Worm (Caenorhabditis elegans) whole organism, young adult: Measurements from ENCODE around the gene F27B10.1.

Experiments
- B0336.3 ChIP-seq: fragments of 200-800 bp; sonication (Bioruptor generic); IDR thresholded peaks from 2 replicates; pipeline ENCODE4 v1.3.6; 2022; ENCODE audit warnings: missing genetic modification characterization, missing compliant biosample characterization
- C06A6.2 ChIP-seq: fragments of 200-800 bp; sonication (Bioruptor generic); conservative IDR thresholded peaks from 2 replicates; pipeline ENCODE4 v1.3.6; 2022; ENCODE audit warnings: missing genetic modification characterization, missing compliant biosample characterization
- C17E4.6 ChIP-seq: fragments of 200-800 bp; sonication (Bioruptor generic); IDR thresholded peaks from 2 replicates; pipeline ENCODE4 v1.3.6; 2022; ENCODE audit warnings: missing genetic modification reagents, missing genetic modification characterization, missing compliant biosample characterization
- D2030.7 ChIP-seq: fragments of 200-800 bp; sonication (Bioruptor generic); IDR thresholded peaks from 2 replicates; pipeline ENCODE4 v1.3.6; 2022; ENCODE audit warnings: missing genetic modification reagents, missing genetic modification characterization, missing compliant biosample characterization
- F10E7.11 ChIP-seq: sonication (generic microtip); optimal IDR thresholded peaks from 2 replicates; lab custom pipeline; 2017; ENCODE audit warnings: mild to moderate bottlenecking, missing genetic modification characterization, moderate library complexity, missing compliant biosample characterization
- F37B4.10 ChIP-seq: fragments of 200-800 bp; sonication (Bioruptor generic); IDR thresholded peaks from 2 replicates; pipeline ENCODE4 v1.3.6; 2022; ENCODE audit warnings: missing genetic modification characterization, missing compliant biosample characterization
- F57A8.1 ChIP-seq: fragments of 200-800 bp; sonication (Bioruptor generic); optimal IDR thresholded peaks from 2 replicates; lab custom pipeline; 2018; ENCODE audit warnings: mild to moderate bottlenecking, missing genetic modification characterization, moderate library complexity, missing compliant biosample characterization
- K12H6.12 ChIP-seq: fragments of 200-800 bp; sonication (Bioruptor generic); optimal IDR thresholded peaks from 2 replicates; lab custom pipeline; 2018; ENCODE audit warnings: mild to moderate bottlenecking, missing genetic modification characterization, missing compliant biosample characterization
- T26A5.8 ChIP-seq: sonication (generic microtip); optimal IDR thresholded peaks from 2 replicates; lab custom pipeline; 2016; ENCODE audit warnings: missing genetic modification characterization, missing compliant biosample characterization
- Y67H2A.10 ChIP-seq: fragments of 200-800 bp; sonication (Bioruptor generic); conservative IDR thresholded peaks from 2 replicates; pipeline ENCODE4 v1.3.6; 2022; ENCODE audit warnings: missing genetic modification reagents, missing genetic modification characterization, missing compliant biosample characterization
- akir-1 ChIP-seq: fragments of 200-800 bp; sonication (Bioruptor generic); optimal IDR thresholded peaks from 2 replicates; lab custom pipeline; 2018; ENCODE audit warnings: mild to moderate bottlenecking, missing genetic modification characterization, moderate library complexity, missing compliant biosample characterization
- ama-1 ChIP-seq, 3 experiments: fragments of 150-350 bp in 1 of 3; sonication (generic microtip) in 2 of 3; optimal IDR thresholded peaks; 2 replicates each; lab custom pipeline; 2014 to 2018; ENCODE audit warnings: missing biosample characterization in 2 of 3, missing genetic modification characterization in 2 of 3, missing genetic modification reagents in 2 of 3
- attf-3 ChIP-seq: fragments of 200-800 bp; sonication (Bioruptor generic); conservative IDR thresholded peaks from 2 replicates; pipeline ENCODE4 v1.3.6; 2022; ENCODE audit warnings: missing genetic modification reagents, missing genetic modification characterization, missing compliant biosample characterization
- cebp-1 ChIP-seq, 2 experiments: fragments of 200-800 bp in 1 of 2; sonication (Bioruptor generic) in 1 of 2; sonication (generic microtip) in 1 of 2; IDR thresholded peaks in 1 of 2; optimal IDR thresholded peaks in 1 of 2; 2 replicates each; pipeline versions ENCODE4 v1.3.6 to Lab custom; 2017 to 2022; ENCODE audit warnings: missing compliant biosample characterization in 2 of 2, missing genetic modification characterization in 2 of 2, mild to moderate bottlenecking in 1 of 2, missing genetic modification reagents in 1 of 2, moderate library complexity in 1 of 2
- cebp-2 ChIP-seq: fragments of 200-800 bp; sonication (Bioruptor generic); IDR thresholded peaks from 2 replicates; pipeline ENCODE4 v1.3.6; 2022; ENCODE audit warnings: missing genetic modification characterization, missing compliant biosample characterization
- ceh-58 ChIP-seq: fragments of 200-800 bp; sonication (Bioruptor generic); IDR thresholded peaks from 2 replicates; pipeline ENCODE4 v1.3.6; 2022; ENCODE audit warnings: missing genetic modification characterization, missing compliant biosample characterization
- chd-7 ChIP-seq: sonication (generic microtip); optimal IDR thresholded peaks from 2 replicates; lab custom pipeline; 2016; ENCODE audit warnings: mild to moderate bottlenecking, missing genetic modification characterization, moderate library complexity, missing compliant biosample characterization
- efl-1 ChIP-seq: fragments of 150-350 bp; optimal IDR thresholded peaks from 2 replicates; lab custom pipeline; 2014; ENCODE audit warnings: missing biosample characterization, missing genetic modification reagents, missing genetic modification characterization
- egl-18 ChIP-seq: fragments of 200-800 bp; sonication (Bioruptor generic); IDR thresholded peaks from 2 replicates; pipeline ENCODE4 v1.3.6; 2022; ENCODE audit warnings: missing genetic modification reagents, missing genetic modification characterization, missing compliant biosample characterization
- egl-44 ChIP-seq: fragments of 200-800 bp; sonication (Bioruptor generic); IDR thresholded peaks from 2 replicates; pipeline ENCODE4 v1.3.6; 2022; ENCODE audit warnings: missing genetic modification reagents, missing genetic modification characterization, missing compliant biosample characterization
- egrh-3 ChIP-seq: fragments of 200-800 bp; sonication (Bioruptor generic); IDR thresholded peaks from 2 replicates; pipeline ENCODE4 v1.3.6; 2022; ENCODE audit warnings: missing genetic modification reagents, missing genetic modification characterization, missing compliant biosample characterization
- ets-4 ChIP-seq: fragments of 200-800 bp; sonication (Bioruptor generic); optimal IDR thresholded peaks from 2 replicates; lab custom pipeline; 2018; ENCODE audit warnings: mild to moderate bottlenecking, missing genetic modification characterization, missing compliant biosample characterization
- him-1 ChIP-seq: sonication (generic microtip); optimal IDR thresholded peaks from 2 replicates; lab custom pipeline; 2016; ENCODE audit warnings: missing genotype, missing genetic modification reagents, missing genetic modification characterization, missing compliant biosample characterization
- hlh-26 ChIP-seq: fragments of 200-800 bp; sonication (Bioruptor generic); conservative IDR thresholded peaks from 2 replicates; pipeline ENCODE4 v1.3.6; 2022; ENCODE audit warnings: missing genetic modification reagents, missing genetic modification characterization, missing compliant biosample characterization
- hmg-1.2 ChIP-seq: fragments of 200-800 bp; sonication (Bioruptor generic); IDR thresholded peaks from 2 replicates; pipeline ENCODE4 v1.3.6; 2022; ENCODE audit warnings: missing genetic modification reagents, missing genetic modification characterization, missing compliant biosample characterization
- hrde-1 ChIP-seq: sonication (generic microtip); optimal IDR thresholded peaks from 2 replicates; lab custom pipeline; 2016; ENCODE audit warnings: missing genetic modification characterization, mild to moderate bottlenecking, missing compliant biosample characterization, moderate library complexity, missing genotype, missing genetic modification reagents, borderline replicate concordance
- hsf-1 ChIP-seq: fragments of 200-800 bp; sonication (Bioruptor generic); IDR thresholded peaks from 2 replicates; pipeline ENCODE4 v1.3.6; 2022; ENCODE audit warnings: missing genetic modification reagents, missing genetic modification characterization, missing compliant biosample characterization
- lag-1 ChIP-seq: fragments of 200-800 bp; sonication (Bioruptor generic); IDR thresholded peaks from 2 replicates; pipeline ENCODE4 v1.3.6; 2022; ENCODE audit warnings: missing genetic modification reagents, missing genetic modification characterization, missing compliant biosample characterization
- let-526 ChIP-seq: fragments of 200-800 bp; sonication (Bioruptor generic); IDR thresholded peaks from 2 replicates; pipeline ENCODE4 v1.3.6; 2022; ENCODE audit warnings: missing genetic modification reagents, missing genetic modification characterization, missing compliant biosample characterization
- lin-35 ChIP-seq, 3 experiments: fragments of 150-350 bp in 2 of 3; sonication (generic microtip) in 1 of 3; optimal IDR thresholded peaks; 2 replicates each; lab custom pipeline; 2014 to 2018; ENCODE audit warnings: missing biosample characterization in 3 of 3, missing genetic modification characterization in 3 of 3, missing genetic modification reagents in 3 of 3
- lin-54 ChIP-seq: fragments of 200-800 bp; sonication (Bioruptor generic); optimal IDR thresholded peaks from 2 replicates; lab custom pipeline; 2018; ENCODE audit warnings: mild to moderate bottlenecking, missing genetic modification characterization, missing compliant biosample characterization
- madf-3 ChIP-seq: fragments of 200-800 bp; sonication (Bioruptor generic); IDR thresholded peaks from 2 replicates; pipeline ENCODE4 v1.3.6; 2022; ENCODE audit warnings: missing genetic modification reagents, missing genetic modification characterization, missing compliant biosample characterization
- mcd-1 ChIP-seq: fragments of 200-800 bp; sonication (Bioruptor generic); IDR thresholded peaks from 2 replicates; pipeline ENCODE4 v1.3.6; 2022; ENCODE audit warnings: missing genetic modification reagents, missing genetic modification characterization, missing compliant biosample characterization
- mel-28 ChIP-seq: sonication (generic microtip); optimal IDR thresholded peaks from 2 replicates; lab custom pipeline; 2016; ENCODE audit warnings: borderline replicate concordance, mild to moderate bottlenecking, missing genetic modification characterization, missing compliant biosample characterization
- mes-4 ChIP-seq: sonication (generic microtip); optimal IDR thresholded peaks from 2 replicates; lab custom pipeline; 2016; ENCODE audit warnings: missing genotype, missing genetic modification characterization, missing compliant biosample characterization
- mxl-1 ChIP-seq: sonication (generic microtip); optimal IDR thresholded peaks from 2 replicates; lab custom pipeline; 2016; ENCODE audit warnings: missing genetic modification characterization, missing compliant biosample characterization
- nfya-2 ChIP-seq: fragments of 200-800 bp; sonication (Bioruptor generic); IDR thresholded peaks from 2 replicates; pipeline ENCODE4 v1.3.6; 2022; ENCODE audit warnings: missing genetic modification reagents, missing genetic modification characterization, missing compliant biosample characterization
- nhr-120 ChIP-seq: fragments of 200-800 bp; sonication (Bioruptor generic); IDR thresholded peaks from 2 replicates; pipeline ENCODE4 v1.3.6; 2022; ENCODE audit warnings: missing genetic modification characterization, missing compliant biosample characterization
- nhr-27 ChIP-seq: fragments of 200-800 bp; sonication (Bioruptor generic); optimal IDR thresholded peaks from 2 replicates; lab custom pipeline; 2018; ENCODE audit warnings: mild to moderate bottlenecking, missing genetic modification characterization, moderate library complexity, missing compliant biosample characterization
- rec-8 ChIP-seq, 2 experiments: sonication (generic microtip); optimal IDR thresholded peaks; 2 replicates each; lab custom pipeline; 2016; ENCODE audit warnings: mild to moderate bottlenecking in 2 of 2, missing genetic modification characterization in 2 of 2, missing genetic modification reagents in 2 of 2, missing genotype in 2 of 2, missing biosample characterization in 1 of 2, missing compliant biosample characterization in 1 of 2, moderate library complexity in 1 of 2
- repo-1 ChIP-seq: sonication (generic microtip); optimal IDR thresholded peaks from 2 replicates; lab custom pipeline; 2017; ENCODE audit warnings: mild to moderate bottlenecking, missing genetic modification characterization, missing compliant biosample characterization
- rpc-1 ChIP-seq, 2 experiments: fragments of 150-350 bp in 1 of 2; sonication (generic microtip) in 1 of 2; optimal IDR thresholded peaks; 2 replicates each; lab custom pipeline; 2014 to 2018; ENCODE audit warnings: missing biosample characterization in 1 of 2, missing genetic modification characterization in 1 of 2, missing genetic modification reagents in 1 of 2, missing genotype in 1 of 2
- unc-130 ChIP-seq: sonication (generic microtip); optimal IDR thresholded peaks from 2 replicates; lab custom pipeline; 2016; ENCODE audit warnings: missing genetic modification reagents, missing genetic modification characterization, missing compliant biosample characterization
- zim-3 ChIP-seq: sonication (generic microtip); optimal IDR thresholded peaks from 2 replicates; lab custom pipeline; 2017; ENCODE audit warnings: mild to moderate bottlenecking, missing genetic modification characterization, moderate library complexity, missing compliant biosample characterization
- ztf-22 ChIP-seq: fragments of 200-800 bp; sonication (Bioruptor generic); optimal IDR thresholded peaks from 2 replicates; lab custom pipeline; 2018; ENCODE audit warnings: mild to moderate bottlenecking, missing genetic modification characterization, moderate library complexity, missing compliant biosample characterization
- ztf-28 ChIP-seq: fragments of 200-800 bp; sonication (Bioruptor generic); IDR thresholded peaks from 2 replicates; pipeline ENCODE4 v1.3.6; 2022; ENCODE audit warnings: missing genetic modification reagents, missing genetic modification characterization, missing compliant biosample characterization
- ztf-6 ChIP-seq: fragments of 200-800 bp; sonication (Bioruptor generic); IDR thresholded peaks from 2 replicates; pipeline ENCODE4 v1.3.6; 2022; ENCODE audit warnings: missing genetic modification reagents, missing genetic modification characterization, missing compliant biosample characterization

The F27B10.1 gene

ce11 chrV:7093720-7094401 is 21.5 kb downstream of the F27B10.1 start, which contains the start of gene nhr-135 (continued):
- TF ChIP-seq ceh-58 (no peak), let-526 (no peak), hmg-1.2 (no peak; the same call in 1 of the 2 replicates), him-1 (tag; lab: Kevin White, UChicago) (no peak), nhr-120 (GFP tag; lab: Robert Waterston, UW) (no peak), ets-4 (GFP tag; lab: Kevin White, UChicago) (no peak), F57A8.1 (no peak), mcd-1 (GFP tag; lab: Robert Waterston, UW) (no peak), K12H6.12 (tag; lab: Kevin White, UChicago) (peak; percentile 3), C06A6.2 (GFP tag; lab: Robert Waterston, UW) (no peak; the same call in 1 of the 2 replicates), nhr-27 (tag; lab: Kevin White, UChicago) (no peak), hrde-1 (no peak), lin-54 (no peak), hlh-26 (GFP tag; lab: Robert Waterston, UW) (no peak), nfya-2 (GFP tag; lab: Robert Waterston, UW) (no peak), B0336.3 (GFP tag; lab: Robert Waterston, UW) (0 out of 2 replicates have a peak, but pooled peaks have one; percentile 38), Y67H2A.10 (GFP tag; lab: Robert Waterston, UW) (no peak), chd-7 (tag; lab: Kevin White, UChicago) (no peak), repo-1 (tag; lab: Kevin White, UChicago) (no peak), attf-3 (GFP tag; lab: Robert Waterston, UW) (no peak), mes-4 (tag; lab: Kevin White, UChicago) (no peak), ztf-6 (GFP tag; lab: Robert Waterston, UW) (no peak), egl-44 (GFP tag; lab: Robert Waterston, UW) (peak; percentile 67; the same call in 1 of the 2 replicates), rpc-1 (optimal IDR thresholded peaks at IDR 0.05; lab: Kevin White, UChicago) (no peak), rpc-1 (tag; optimal IDR thresholded peaks at IDR 0.05; lab: Kevin White, UChicago) (no peak), egrh-3 (GFP tag; lab: Robert Waterston, UW) (no peak), efl-1 (GFP tag; lab: Kevin White, UChicago) (no peak), ama-1 (optimal IDR thresholded peaks at IDR 0.05; lab: Kevin White, UChicago) (peak; percentile 16), ama-1 (GFP tag; optimal IDR thresholded peaks at IDR 0.05; lab: Kevin White, UChicago) (no peak), rec-8 (tag; optimal IDR thresholded peaks at IDR 0.05; lab: Kevin White, UChicago) (no peak), cebp-2 (no peak), C17E4.6 (GFP tag; lab: Robert Waterston, UW) (no peak), T26A5.8 (tag; lab: Kevin White, UChicago) (no peak), mel-28 (tag; lab: Kevin White, UChicago) (no peak), ztf-28 (GFP tag; lab: Robert Waterston, UW) (no peak), lag-1 (GFP tag; lab: Robert Waterston, UW) (no peak), unc-130 (no peak), F37B4.10 (GFP tag; lab: Robert Waterston, UW) (no peak), ztf-22 (no peak), F10E7.11 (tag; lab: Kevin White, UChicago) (no peak), cebp-1 (GFP tag; IDR thresholded peaks at IDR 0.05; lab: Robert Waterston, UW) (0 out of 2 replicates have a peak, but pooled peaks have one; percentile 26), cebp-1 (tag; optimal IDR thresholded peaks at IDR 0.05; lab: Kevin White, UChicago) (peak; percentile 71), akir-1 (no peak), D2030.7 (GFP tag; lab: Robert Waterston, UW) (no peak), egl-18 (GFP tag; lab: Robert Waterston, UW) (no peak), hsf-1 (no peak), zim-3 (tag; lab: Kevin White, UChicago) (no peak), mxl-1 (tag; lab: Kevin White, UChicago) (no peak), lin-35 (GFP tag; optimal IDR thresholded peaks at IDR 0.05; lab: Kevin White, UChicago) (no peak), madf-3 (GFP tag; lab: Robert Waterston, UW) (no peak)
